Fruit fly (Drosophila melanogaster): Measurements from ENCODE around the gene CG14325.

dm6 chr3R:17617976-17618308 lies 9.0 kb upstream of the CG14325 start:
- no peak for TF ChIP-seq N (GFP tag; optimal IDR thresholded peaks at IDR 0.05)
- TF ChIP-seq fru (GFP tag; optimal IDR thresholded peaks at IDR 0.05): no peak
- TF ChIP-seq OdsH (GFP tag; optimal IDR thresholded peaks at IDR 0.05): no peak
- no peak for TF ChIP-seq h (GFP tag; optimal IDR thresholded peaks at IDR 0.05)
- no peak for TF ChIP-seq tai (GFP tag; optimal IDR thresholded peaks at IDR 0.05)
- no peak for TF ChIP-seq Abd-B (GFP tag; optimal IDR thresholded peaks at IDR 0.05)
- no peak for TF ChIP-seq CrebA (GFP tag; optimal IDR thresholded peaks at IDR 0.05; ENCODE audit: borderline replicate concordance)
- no peak for TF ChIP-seq ey (GFP tag; optimal IDR thresholded peaks at IDR 0.05)
- no peak for TF ChIP-seq br (GFP tag; optimal IDR thresholded peaks at IDR 0.05)
- no peak for TF ChIP-seq psq (GFP tag; optimal IDR thresholded peaks at IDR 0.05)
- TF ChIP-seq pan (optimal IDR thresholded peaks at IDR 0.05): no peak
- no peak for TF ChIP-seq dmrt93B (GFP tag; optimal IDR thresholded peaks at IDR 0.05)
- no peak for TF ChIP-seq Dfd (GFP tag; optimal IDR thresholded peaks at IDR 0.05)
- TF ChIP-seq sv (GFP tag; optimal IDR thresholded peaks at IDR 0.05): no peak
